Worm (Caenorhabditis elegans) whole organism, L3 larva: ENCODE data around the gene cogc-6.

Experiments
- aly-2 ChIP-seq: fragments of 150-350 bp; optimal IDR thresholded peaks from 2 replicates; lab custom pipeline; 2014; ENCODE audit warnings: missing biosample characterization, missing genetic modification characterization
- ama-1 ChIP-seq: fragments of 150-350 bp; optimal IDR thresholded peaks from 2 replicates; lab custom pipeline; 2018
- ceh-16 ChIP-seq: sonication (generic microtip); optimal IDR thresholded peaks from 2 replicates; lab custom pipeline; 2017; ENCODE audit warnings: missing biosample characterization, missing genetic modification characterization
- lin-15B ChIP-seq: fragments of 150-350 bp; optimal IDR thresholded peaks from 2 replicates; lab custom pipeline; 2014; ENCODE audit warnings: missing biosample characterization, missing genetic modification characterization
- lin-39 ChIP-seq: fragments of 150-350 bp; optimal IDR thresholded peaks from 2 replicates; lab custom pipeline; 2018; ENCODE audit warnings: missing biosample characterization, missing genetic modification reagents, missing genetic modification characterization
- nfya-1 ChIP-seq: sonication (generic microtip); optimal IDR thresholded peaks from 2 replicates; lab custom pipeline; 2017; ENCODE audit warnings: missing genetic modification characterization, mild to moderate bottlenecking, missing compliant biosample characterization, antibody characterized with exemption, moderate library complexity; ENCODE audit not compliant: insufficient read depth
- nhr-11 ChIP-seq: fragments of 150-350 bp; optimal IDR thresholded peaks from 2 replicates; lab custom pipeline; 2014; ENCODE audit warnings: missing biosample characterization, missing genetic modification characterization
- nhr-23 ChIP-seq: fragments of 150-350 bp; optimal IDR thresholded peaks from 2 replicates; lab custom pipeline; 2014; ENCODE audit warnings: missing biosample characterization, missing genetic modification reagents, missing genetic modification characterization
- nhr-237 ChIP-seq: fragments of 150-350 bp; optimal IDR thresholded peaks from 2 replicates; lab custom pipeline; 2014; ENCODE audit warnings: missing biosample characterization, missing genetic modification characterization
- nhr-28 ChIP-seq: fragments of 150-350 bp; optimal IDR thresholded peaks from 2 replicates; lab custom pipeline; 2014; ENCODE audit warnings: missing biosample characterization, missing genetic modification characterization
- pqm-1 ChIP-seq: fragments of 150-350 bp; optimal IDR thresholded peaks from 2 replicates; lab custom pipeline; 2017; ENCODE audit warnings: missing biosample characterization, missing genetic modification characterization, inconsistent platforms
- skn-1 ChIP-seq: fragments of 150-350 bp; optimal IDR thresholded peaks from 2 replicates; lab custom pipeline; 2014; ENCODE audit warnings: missing biosample characterization, missing genetic modification characterization
- unc-62 ChIP-seq: fragments of 150-350 bp; sonication (generic microtip); optimal IDR thresholded peaks from 4 replicates; lab custom pipeline; 2014; ENCODE audit warnings: missing biosample characterization, missing genetic modification reagents, missing genetic modification characterization

DNA sequence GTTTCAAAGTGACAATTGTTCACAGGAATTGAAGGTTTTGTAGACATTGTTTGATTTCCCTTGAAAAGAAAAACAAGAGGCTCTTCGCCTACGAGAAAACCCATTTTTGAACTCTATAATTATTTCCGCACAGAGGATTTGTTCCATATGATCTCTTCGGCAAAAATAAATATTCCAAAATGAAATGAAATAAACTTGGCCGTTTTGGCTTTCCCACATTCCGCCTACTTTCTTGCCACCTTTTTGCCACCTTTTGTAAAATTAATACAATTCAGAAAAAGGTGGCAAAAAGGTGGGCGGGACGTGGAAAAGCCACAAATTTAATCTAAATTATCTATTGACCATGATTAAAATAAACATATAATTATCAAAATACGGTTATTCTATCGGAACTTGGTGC lies 32.7 kb downstream of the cogc-6 start, which contains the start of gene F20D6.15:
- TF ChIP-seq ceh-16 (tag; lab: Kevin White, UChicago) = no peak
- TF ChIP-seq nhr-28 (tag; lab: Kevin White, UChicago) = no peak
- no peak for TF ChIP-seq aly-2 (tag; lab: Kevin White, UChicago)
- no peak for TF ChIP-seq ama-1 (lab: Kevin White, UChicago)
- TF ChIP-seq nhr-11 (tag; lab: Kevin White, UChicago) = no peak
- no peak for TF ChIP-seq skn-1
- no peak for TF ChIP-seq nhr-23 (tag; lab: Kevin White, UChicago)
- TF ChIP-seq unc-62 (GFP tag; lab: Kevin White, UChicago) = no peak
- TF ChIP-seq pqm-1 (tag; lab: Kevin White, UChicago) = no peak
- no peak for TF ChIP-seq nfya-1 (tag; lab: Kevin White, UChicago)
- TF ChIP-seq lin-39 (tag; lab: Kevin White, UChicago) = no peak
- no peak for TF ChIP-seq lin-15B (tag; lab: Kevin White, UChicago)
- TF ChIP-seq nhr-237 (tag; lab: Kevin White, UChicago) = no peak
